Fruit fly (Drosophila melanogaster) whole organism, wandering third instar larva: ENCODE data around the gene Ggt-1.

Experiments
- Abd-B ChIP-seq: fragments of >200 bp; optimal IDR thresholded peaks from 2 replicates; lab custom pipeline; 2017; ENCODE audit warnings: missing biosample characterization, missing genetic modification characterization
- CG32264 ChIP-seq: fragments of 200-800 bp; sonication (Bioruptor generic); optimal IDR thresholded peaks from 2 replicates; lab custom pipeline; 2016; ENCODE audit warnings: missing biosample characterization, missing genetic modification characterization
- CG9705 ChIP-seq: fragments of 200-800 bp; sonication (Bioruptor generic); optimal IDR thresholded peaks from 2 replicates; lab custom pipeline; 2018; ENCODE audit warnings: missing biosample characterization, mild to moderate bottlenecking, missing genetic modification characterization
- CrebA ChIP-seq: fragments of 200-800 bp; sonication (Bioruptor generic); optimal IDR thresholded peaks from 2 replicates; lab custom pipeline; 2016; ENCODE audit warnings: missing biosample characterization, mild to moderate bottlenecking, missing genetic modification characterization, borderline replicate concordance
- Dfd ChIP-seq: fragments of >200 bp; optimal IDR thresholded peaks from 2 replicates; lab custom pipeline; 2017; ENCODE audit warnings: missing biosample characterization, missing genetic modification characterization
- Dif ChIP-seq: fragments of 200-275, 200-300 bp; sonication (Bioruptor generic); optimal IDR thresholded peaks from 2 replicates; lab custom pipeline; 2018; ENCODE audit warnings: missing biosample characterization, missing genetic modification characterization; ENCODE audit not compliant: partially characterized antibody
- GATAd ChIP-seq: sonication (Bioruptor generic); optimal IDR thresholded peaks from 2 replicates; lab custom pipeline; 2016; ENCODE audit warnings: missing biosample characterization, missing genetic modification characterization
- HLH106 ChIP-seq: fragments of 200-800 bp; optimal IDR thresholded peaks from 3 replicates; lab custom pipeline; 2019; ENCODE audit warnings: missing biosample characterization, mild to moderate bottlenecking, missing genetic modification characterization, moderate library complexity
- Hnf4 ChIP-seq: fragments of 200-800 bp; sonication (Bioruptor generic); optimal IDR thresholded peaks from 2 replicates; lab custom pipeline; 2016; ENCODE audit warnings: missing biosample characterization, mild to moderate bottlenecking, missing genetic modification characterization
- Hr78 ChIP-seq: fragments of >200 bp; optimal IDR thresholded peaks from 2 replicates; lab custom pipeline; 2017; ENCODE audit warnings: missing biosample characterization, missing genetic modification characterization
- Hr83 ChIP-seq: fragments of 200-300 bp; sonication (Bioruptor generic); optimal IDR thresholded peaks from 2 replicates; lab custom pipeline; 2016; ENCODE audit warnings: missing biosample characterization, mild to moderate bottlenecking, missing genetic modification characterization, moderate library complexity; ENCODE audit not compliant: poor library complexity, severe bottlenecking
- Jra ChIP-seq: sonication (Bioruptor generic); optimal IDR thresholded peaks from 2 replicates; lab custom pipeline; 2016; ENCODE audit warnings: missing biosample characterization, missing genetic modification characterization
- Mio ChIP-seq: sonication (Bioruptor generic); optimal IDR thresholded peaks from 2 replicates; lab custom pipeline; 2016; ENCODE audit warnings: missing biosample characterization, missing genetic modification characterization
- Myc ChIP-seq: fragments of >200 bp; optimal IDR thresholded peaks from 2 replicates; lab custom pipeline; 2017
- N ChIP-seq: fragments of >200 bp; optimal IDR thresholded peaks from 2 replicates; lab custom pipeline; 2018; ENCODE audit warnings: missing biosample characterization, missing external identifiers, missing genetic modification characterization
- OdsH ChIP-seq: fragments of 200-800 bp; sonication (Bioruptor generic); optimal IDR thresholded peaks from 2 replicates; lab custom pipeline; 2016; ENCODE audit warnings: missing biosample characterization, mild to moderate bottlenecking, missing genetic modification characterization
- Rel ChIP-seq, 2 experiments: fragments of 200-800 bp; sonication (Bioruptor generic) in 1 of 2; optimal IDR thresholded peaks; 2 replicates in 1 of 2; 3 replicates in 1 of 2; lab custom pipeline; 2016 to 2019; ENCODE audit warnings: mild to moderate bottlenecking in 2 of 2, missing biosample characterization in 2 of 2, missing genetic modification characterization in 2 of 2, moderate library complexity in 1 of 2
- Sp1 ChIP-seq: fragments of 200-800 bp; sonication (Bioruptor generic); optimal IDR thresholded peaks from 3 replicates; lab custom pipeline; 2019; ENCODE audit warnings: missing biosample characterization, mild to moderate bottlenecking, missing genetic modification characterization, moderate library complexity
- Vsx2 ChIP-seq: fragments of 200-300, 225-300 bp; sonication (Bioruptor generic); optimal IDR thresholded peaks from 2 replicates; lab custom pipeline; 2018; ENCODE audit warnings: missing biosample characterization, missing genetic modification characterization; ENCODE audit not compliant: partially characterized antibody
- br ChIP-seq: fragments of 200-800 bp; sonication (Bioruptor generic); optimal IDR thresholded peaks from 2 replicates; lab custom pipeline; 2016; ENCODE audit warnings: missing biosample characterization, missing genetic modification characterization
- brk ChIP-seq: fragments of 200-800 bp; sonication (Bioruptor generic); optimal IDR thresholded peaks from 2 replicates; lab custom pipeline; 2016; ENCODE audit warnings: missing biosample characterization, mild to moderate bottlenecking, missing genetic modification characterization
- dl ChIP-seq, 2 experiments: fragments of 175-275, 200-275 bp in 1 of 2; fragments of 200-275 bp in 1 of 2; sonication (Bioruptor generic); optimal IDR thresholded peaks; lab custom pipeline; 2018; ENCODE audit warnings: mild to moderate bottlenecking in 2 of 2, missing biosample characterization in 2 of 2, missing genetic modification characterization in 2 of 2, moderate library complexity in 2 of 2; ENCODE audit not compliant: partially characterized antibody in 2 of 2, insufficient read depth in 1 of 2
- dmrt93B ChIP-seq: fragments of 200-800 bp; sonication (Bioruptor generic); optimal IDR thresholded peaks from 2 replicates; lab custom pipeline; 2018; ENCODE audit warnings: missing biosample characterization, mild to moderate bottlenecking, missing genetic modification characterization
- dsf ChIP-seq: sonication (Bioruptor generic); optimal IDR thresholded peaks from 2 replicates; lab custom pipeline; 2016; ENCODE audit warnings: missing biosample characterization, missing genetic modification characterization, borderline replicate concordance
- ey ChIP-seq: fragments of 200-800 bp; sonication (Bioruptor generic); optimal IDR thresholded peaks from 2 replicates; lab custom pipeline; 2016; ENCODE audit warnings: missing biosample characterization, missing genetic modification characterization
- foxo ChIP-seq, 2 experiments: fragments of 200-800 bp; sonication (Bioruptor generic); optimal IDR thresholded peaks; 2 replicates in 1 of 2; 3 replicates in 1 of 2; lab custom pipeline; 2016 to 2017; ENCODE audit warnings: missing biosample characterization in 2 of 2, missing genetic modification characterization in 2 of 2
- fru ChIP-seq: fragments of 200-800 bp; sonication (Bioruptor generic); optimal IDR thresholded peaks from 3 replicates; lab custom pipeline; 2016; ENCODE audit warnings: missing biosample characterization, mild to moderate bottlenecking, missing genetic modification characterization
- h ChIP-seq: fragments of 200-800 bp; sonication (Bioruptor generic); optimal IDR thresholded peaks from 3 replicates; lab custom pipeline; 2016; ENCODE audit warnings: missing biosample characterization, mild to moderate bottlenecking, missing genetic modification characterization
- jim ChIP-seq: fragments of 175-275, 200-325 bp; sonication (Bioruptor generic); optimal IDR thresholded peaks from 2 replicates; lab custom pipeline; 2016; ENCODE audit warnings: missing biosample characterization, mild to moderate bottlenecking, missing genetic modification characterization
- lola ChIP-seq: fragments of >200 bp; optimal IDR thresholded peaks from 2 replicates; lab custom pipeline; 2017; ENCODE audit warnings: missing biosample characterization, missing genetic modification characterization
- pan ChIP-seq: fragments of >200 bp; optimal IDR thresholded peaks from 2 replicates; lab custom pipeline; 2017
- psq ChIP-seq: fragments of 200-800 bp; sonication (Bioruptor generic); optimal IDR thresholded peaks from 3 replicates; lab custom pipeline; 2017; ENCODE audit warnings: missing biosample characterization, mild to moderate bottlenecking, missing genetic modification characterization, moderate library complexity
- rgr ChIP-seq: fragments of 200-800 bp; sonication (Bioruptor generic); optimal IDR thresholded peaks from 3 replicates; lab custom pipeline; 2016; ENCODE audit warnings: missing biosample characterization, mild to moderate bottlenecking, missing genetic modification characterization
- sage ChIP-seq: fragments of 200-800 bp; sonication (Bioruptor generic); optimal IDR thresholded peaks from 2 replicates; lab custom pipeline; 2016; ENCODE audit warnings: missing biosample characterization, mild to moderate bottlenecking, missing genetic modification characterization
- sv ChIP-seq: fragments of 200-800 bp; sonication (Bioruptor generic); optimal IDR thresholded peaks from 3 replicates; lab custom pipeline; 2016; ENCODE audit warnings: missing biosample characterization, missing genetic modification characterization
- tai ChIP-seq: sonication (Bioruptor generic); optimal IDR thresholded peaks from 2 replicates; lab custom pipeline; 2016; ENCODE audit warnings: missing biosample characterization, missing genetic modification characterization
- usp ChIP-seq: fragments of >200 bp; optimal IDR thresholded peaks from 2 replicates; lab custom pipeline; 2017; ENCODE audit warnings: missing biosample characterization, missing genetic modification characterization
- woc ChIP-seq: sonication (Bioruptor generic); optimal IDR thresholded peaks from 2 replicates; lab custom pipeline; 2016; ENCODE audit warnings: missing biosample characterization, mild to moderate bottlenecking, missing genetic modification characterization

Gene Ggt-1

dm6 chrX:18554563-18554962 is 42.2 kb upstream of the Ggt-1 start (continued):
- no peak for TF ChIP-seq Myc (lab: Kevin White, UChicago)

dm6 chrX:18552451-18552850 is 40.1 kb upstream of the Ggt-1 start:
- TF ChIP-seq psq (peak; percentile 64), dmrt93B (GFP tag; lab: Kevin White, UChicago) (peak; percentile 65), rgr (GFP tag; lab: Kevin White, UChicago) (peak; percentile 48), CG9705 (GFP tag; lab: Kevin White, UChicago) (peak; percentile 28), Hr83 (no peak), brk (GFP tag; lab: Kevin White, UChicago) (no peak), Mio (no peak), CG32264 (GFP tag; lab: Kevin White, UChicago) (peak; percentile 1), fru (peak; percentile 80), jim (GFP tag; lab: Kevin White, UChicago) (no peak), Myc (lab: Kevin White, UChicago) (no peak), Abd-B (GFP tag; lab: Kevin White, UChicago) (no peak), GATAd (GFP tag; lab: Kevin White, UChicago) (no peak), usp (GFP tag; lab: Kevin White, UChicago) (no peak), Jra (GFP tag; lab: Kevin White, UChicago) (peak; percentile 16), h (GFP tag; lab: Kevin White, UChicago) (peak; percentile 62), Dif (GFP tag; lab: Kevin White, UChicago) (no peak), ey (GFP tag; lab: Kevin White, UChicago) (peak; percentile 55), foxo (GFP tag; optimal IDR thresholded peaks at IDR 0.05; lab: Kevin White, UChicago) (peak in 1 of 2 experiments; percentile 57), br (GFP tag; lab: Kevin White, UChicago) (peak; percentile 71), woc (GFP tag; lab: Kevin White, UChicago) (peak; percentile 38), Hr78 (GFP tag; lab: Kevin White, UChicago) (no peak), Sp1 (GFP tag; lab: Kevin White, UChicago) (peak; percentile 73), dsf (GFP tag; lab: Kevin White, UChicago) (no peak), Dfd (GFP tag; lab: Kevin White, UChicago) (no peak), N (no peak), sv (GFP tag; lab: Kevin White, UChicago) (no peak), CrebA (GFP tag; lab: Kevin White, UChicago) (no peak), Rel (GFP tag; optimal IDR thresholded peaks at IDR 0.05; lab: Kevin White, UChicago) (no peak), Rel (tag; optimal IDR thresholded peaks at IDR 0.05; lab: Kevin White, UChicago) (no peak), Hnf4 (GFP tag; lab: Kevin White, UChicago) (peak; percentile 23), sage (peak; percentile 27), HLH106 (tag; lab: Kevin White, UChicago) (peak; percentile 72), tai (GFP tag; lab: Kevin White, UChicago) (no peak), lola (GFP tag; lab: Kevin White, UChicago) (no peak), pan (no peak), OdsH (GFP tag; lab: Kevin White, UChicago) (peak; percentile 23), Vsx2 (no peak), dl (GFP tag; optimal IDR thresholded peaks at IDR 0.05; lab: Kevin White, UChicago; ENCODE audit: insufficient read depth in 1 of 2, partially characterized antibody in 2 of 2) (no peak)

dm6 chrX:18550726-18551125 is 38.4 kb upstream of the Ggt-1 start:
- TF ChIP-seq CrebA (GFP tag; lab: Kevin White, UChicago) (no peak), Hnf4 (GFP tag; lab: Kevin White, UChicago) (no peak), Dif (GFP tag; lab: Kevin White, UChicago) (no peak), Jra (GFP tag; lab: Kevin White, UChicago) (no peak), Rel (GFP tag; optimal IDR thresholded peaks at IDR 0.05; lab: Kevin White, UChicago) (no peak), Rel (tag; optimal IDR thresholded peaks at IDR 0.05; lab: Kevin White, UChicago) (no peak)
